Worm (Caenorhabditis elegans) whole organism, L3 larva: ENCODE data around the gene col-41.

ENCODE experiments used
- R02D3.7 ChIP-seq: fragments of 150-350 bp; optimal IDR thresholded peaks from 2 replicates; lab custom pipeline; 2014; ENCODE audit warnings: missing biosample characterization, missing genetic modification characterization
- ZK546.5 ChIP-seq: sonication (generic microtip); optimal IDR thresholded peaks from 2 replicates; lab custom pipeline; 2017; ENCODE audit warnings: missing biosample characterization, missing genetic modification characterization
- ama-1 ChIP-seq: fragments of 150-350 bp; optimal IDR thresholded peaks from 2 replicates; lab custom pipeline; 2018
- ceh-9 ChIP-seq: sonication (generic microtip); optimal IDR thresholded peaks from 2 replicates; lab custom pipeline; 2018; ENCODE audit warnings: missing biosample characterization, missing genetic modification characterization
- fos-1 ChIP-seq: fragments of 150-350 bp; optimal IDR thresholded peaks from 2 replicates; lab custom pipeline; 2014; ENCODE audit warnings: missing biosample characterization, missing genetic modification characterization
- lin-15B ChIP-seq: fragments of 150-350 bp; optimal IDR thresholded peaks from 2 replicates; lab custom pipeline; 2014; ENCODE audit warnings: missing biosample characterization, missing genetic modification characterization
- mml-1 ChIP-seq: fragments of 150-350 bp; sonication (generic microtip); optimal IDR thresholded peaks from 3 replicates; lab custom pipeline; 2014; ENCODE audit warnings: missing biosample characterization, missing genetic modification characterization
- nhr-23 ChIP-seq: fragments of 150-350 bp; optimal IDR thresholded peaks from 2 replicates; lab custom pipeline; 2014; ENCODE audit warnings: missing biosample characterization, missing genetic modification reagents, missing genetic modification characterization
- nhr-28 ChIP-seq: fragments of 150-350 bp; optimal IDR thresholded peaks from 2 replicates; lab custom pipeline; 2014; ENCODE audit warnings: missing biosample characterization, missing genetic modification characterization
- pha-4 ChIP-seq: fragments of 150-350 bp; optimal IDR thresholded peaks from 2 replicates; lab custom pipeline; 2014; ENCODE audit warnings: missing biosample characterization, missing genetic modification reagents, missing genetic modification characterization
- pqm-1 ChIP-seq: fragments of 150-350 bp; optimal IDR thresholded peaks from 2 replicates; lab custom pipeline; 2017; ENCODE audit warnings: missing biosample characterization, missing genetic modification characterization, inconsistent platforms
- snpc-4 ChIP-seq: fragments of 150-350 bp; optimal IDR thresholded peaks from 2 replicates; lab custom pipeline; 2014; ENCODE audit warnings: missing biosample characterization, missing genetic modification characterization
- unc-39 ChIP-seq: sonication (generic microtip); optimal IDR thresholded peaks from 4 replicates; lab custom pipeline; 2017; ENCODE audit warnings: missing biosample characterization, missing genetic modification characterization
- ztf-11 ChIP-seq: fragments of 150-350 bp; optimal IDR thresholded peaks from 2 replicates; lab custom pipeline; 2014; ENCODE audit warnings: missing biosample characterization, missing genetic modification characterization

DNA sequence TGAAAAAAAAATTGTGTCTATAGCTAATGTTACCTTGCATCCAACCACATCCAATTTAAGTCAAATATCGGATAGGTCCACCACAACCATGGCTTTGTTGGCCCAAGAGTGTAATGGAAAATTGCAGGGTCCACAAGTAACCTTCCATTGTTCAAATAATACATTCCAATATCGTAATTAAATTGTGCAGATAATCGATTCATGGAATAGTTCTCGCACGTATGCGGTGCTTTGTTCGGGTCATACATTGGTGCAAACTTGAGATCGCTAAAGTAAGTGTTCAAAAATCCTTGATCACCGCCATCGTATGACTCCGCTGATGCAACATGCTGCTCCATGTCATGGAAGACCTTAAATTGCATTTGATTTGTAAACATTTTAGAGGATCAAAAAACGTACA lies 13.2 kb downstream of the col-41 start:
- TF ChIP-seq pqm-1 (tag; lab: Kevin White, UChicago) (no peak), ZK546.5 (no peak), fos-1 (tag; lab: Kevin White, UChicago) (no peak), ceh-9 (tag; lab: Kevin White, UChicago) (no peak), ztf-11 (no peak), nhr-28 (no peak), mml-1 (tag; lab: Kevin White, UChicago) (no peak), R02D3.7 (tag; lab: Kevin White, UChicago) (no peak), ama-1 (lab: Kevin White, UChicago) (no peak), nhr-23 (tag; lab: Kevin White, UChicago) (no peak), pha-4 (tag; lab: Kevin White, UChicago) (no peak), unc-39 (tag; lab: Kevin White, UChicago) (no peak), lin-15B (no peak), snpc-4 (tag; lab: Kevin White, UChicago) (no peak)
